Fruit fly (Drosophila melanogaster) whole organism, embryonic: Measurements from ENCODE around the gene Rtca.

Experiments used
- Blimp-1 ChIP-seq: fragments of 200-800 bp; sonication (Bioruptor generic); optimal IDR thresholded peaks from 3 replicates; lab custom pipeline; 2018; ENCODE audit warnings: missing biosample characterization, missing genetic modification characterization, mild to moderate bottlenecking, moderate library complexity, missing genetic modification reagents
- Bteb2 ChIP-seq: fragments of 200-800 bp; sonication (Bioruptor generic); optimal IDR thresholded peaks from 2 replicates; lab custom pipeline; 2016; ENCODE audit warnings: missing biosample characterization, missing genetic modification characterization
- CG10267 ChIP-seq: fragments of 200-800 bp; sonication (Bioruptor generic); optimal IDR thresholded peaks from 2 replicates; lab custom pipeline; 2018; ENCODE audit warnings: missing biosample characterization, mild to moderate bottlenecking, missing genetic modification characterization, moderate library complexity
- CG10543 ChIP-seq: fragments of 200-800 bp; sonication (Bioruptor generic); optimal IDR thresholded peaks from 3 replicates; lab custom pipeline; 2017; ENCODE audit warnings: missing biosample characterization, mild to moderate bottlenecking, missing genetic modification characterization, moderate library complexity
- CG12104 ChIP-seq: fragments of 200-800 bp; sonication (Bioruptor generic); optimal IDR thresholded peaks from 3 replicates; lab custom pipeline; 2016; ENCODE audit warnings: missing biosample characterization, missing genetic modification characterization
- CG13287 ChIP-seq: fragments of 200-800 bp; sonication (Bioruptor generic); IDR thresholded peaks from 2 replicates; pipeline ENCODE4 v1.3.6; 2022; ENCODE audit warnings: missing biosample characterization, missing genetic modification characterization; ENCODE audit not compliant: partially characterized antibody
- CG13624 ChIP-seq: fragments of 200-800 bp; sonication (Bioruptor generic); optimal IDR thresholded peaks from 2 replicates; lab custom pipeline; 2016; ENCODE audit warnings: missing biosample characterization, missing genetic modification characterization
- CG14441 ChIP-seq: fragments of 200-800 bp; sonication (Bioruptor generic); IDR thresholded peaks from 2 replicates; pipeline ENCODE4 v1.3.6; 2022; ENCODE audit warnings: missing biosample characterization, missing genetic modification characterization
- CG1603 ChIP-seq: fragments of 200-800 bp; sonication (Bioruptor generic); optimal IDR thresholded peaks from 2 replicates; lab custom pipeline; 2019; ENCODE audit warnings: missing biosample characterization, mild to moderate bottlenecking, missing genetic modification characterization, moderate library complexity
- CG17361 ChIP-seq: fragments of 200-800 bp; sonication (Bioruptor generic); IDR thresholded peaks from 3 replicates; pipeline ENCODE4 v1.3.6; 2022; ENCODE audit warnings: missing biosample characterization, missing genetic modification characterization
- CG17385 ChIP-seq: fragments of 200-800 bp; sonication (Bioruptor generic); optimal IDR thresholded peaks from 3 replicates; lab custom pipeline; 2018; ENCODE audit warnings: missing biosample characterization, mild to moderate bottlenecking, missing genetic modification characterization
- CG17829 ChIP-seq: fragments of 200-800 bp; optimal IDR thresholded peaks from 2 replicates; lab custom pipeline; 2019; ENCODE audit warnings: missing biosample characterization, mild to moderate bottlenecking, missing genetic modification characterization, moderate library complexity
- CG18262 ChIP-seq: fragments of 200-800 bp; optimal IDR thresholded peaks from 3 replicates; lab custom pipeline; 2019; ENCODE audit warnings: missing biosample characterization, mild to moderate bottlenecking, missing genetic modification characterization, moderate library complexity
- CG18599 ChIP-seq: fragments of 200-800 bp; sonication (Bioruptor generic); optimal IDR thresholded peaks from 3 replicates; lab custom pipeline; 2017; ENCODE audit warnings: missing biosample characterization, missing genetic modification characterization, mild to moderate bottlenecking, moderate library complexity, missing genetic modification reagents
- CG2712 ChIP-seq: fragments of 200-800 bp; optimal IDR thresholded peaks from 3 replicates; lab custom pipeline; 2019; ENCODE audit warnings: missing biosample characterization, mild to moderate bottlenecking, missing genetic modification characterization, moderate library complexity
- CG42726 ChIP-seq: fragments of 200-800 bp; sonication (Bioruptor generic); IDR thresholded peaks from 2 replicates; pipeline ENCODE4 v1.3.6; 2022; ENCODE audit warnings: missing biosample characterization, missing genetic modification characterization; ENCODE audit not compliant: partially characterized antibody
- CG8281 ChIP-seq: fragments of 200-800 bp; sonication (Bioruptor generic); optimal IDR thresholded peaks from 2 replicates; lab custom pipeline; 2018; ENCODE audit warnings: missing biosample characterization, mild to moderate bottlenecking, missing genetic modification characterization, moderate library complexity
- CG8924 ChIP-seq: fragments of 200-800 bp; optimal IDR thresholded peaks from 3 replicates; lab custom pipeline; 2019; ENCODE audit warnings: missing biosample characterization, mild to moderate bottlenecking, missing genetic modification characterization, moderate library complexity
- CG9817 ChIP-seq: fragments of 200-800 bp; sonication (Bioruptor generic); optimal IDR thresholded peaks from 2 replicates; lab custom pipeline; 2018; ENCODE audit warnings: missing biosample characterization, mild to moderate bottlenecking, missing genetic modification characterization, moderate library complexity
- Chrac-16 ChIP-seq: fragments of 200-800 bp; sonication (Bioruptor generic); optimal IDR thresholded peaks from 3 replicates; lab custom pipeline; 2016; ENCODE audit warnings: missing biosample characterization, missing genetic modification characterization
- Deaf1 ChIP-seq: fragments of 200-800 bp; optimal IDR thresholded peaks from 3 replicates; lab custom pipeline; 2019; ENCODE audit warnings: missing biosample characterization, mild to moderate bottlenecking, missing genetic modification characterization, moderate library complexity
- Drgx ChIP-seq: fragments of 200-800 bp; sonication (Bioruptor generic); IDR thresholded peaks from 2 replicates; pipeline ENCODE4 v1.3.6; 2022; ENCODE audit warnings: missing biosample characterization, missing genetic modification characterization
- Eip74EF ChIP-seq, 2 experiments: fragments of 200-800 bp in 1 of 2; fragments of >200 bp in 1 of 2; sonication (Bioruptor generic) in 1 of 2; optimal IDR thresholded peaks; 2 replicates each; lab custom pipeline; 2017 to 2019; ENCODE audit warnings: missing biosample characterization in 2 of 2, missing genetic modification characterization in 2 of 2, mild to moderate bottlenecking in 1 of 2, moderate library complexity in 1 of 2
- H15 ChIP-seq: fragments of 200-800 bp; sonication (Bioruptor generic); IDR thresholded peaks from 3 replicates; pipeline ENCODE4 v1.3.6; 2022; ENCODE audit warnings: missing biosample characterization, missing genetic modification characterization
- Hey ChIP-seq: fragments of 200-800 bp; sonication (Bioruptor generic); optimal IDR thresholded peaks from 3 replicates; lab custom pipeline; 2018; ENCODE audit warnings: missing biosample characterization, mild to moderate bottlenecking, missing genetic modification characterization
- Kr ChIP-seq: fragments of 200-800 bp; sonication (Bioruptor generic); optimal IDR thresholded peaks from 2 replicates; lab custom pipeline; 2017; ENCODE audit warnings: missing biosample characterization, mild to moderate bottlenecking, missing genetic modification characterization
- PHDP ChIP-seq: fragments of 200-800 bp; sonication (Bioruptor generic); optimal IDR thresholded peaks from 3 replicates; lab custom pipeline; 2018; ENCODE audit warnings: missing biosample characterization, mild to moderate bottlenecking, missing genetic modification characterization, moderate library complexity
- aop ChIP-seq: fragments of 200-800 bp; sonication (Bioruptor generic); IDR thresholded peaks from 2 replicates; pipeline ENCODE4 v1.3.6; 2022; ENCODE audit warnings: missing biosample characterization, missing genetic modification characterization
- bbx ChIP-seq: fragments of 200-800 bp; sonication (Bioruptor generic); IDR thresholded peaks from 2 replicates; pipeline ENCODE4 v1.3.6; 2022; ENCODE audit warnings: missing biosample characterization, missing genetic modification characterization; ENCODE audit not compliant: partially characterized antibody
- crol ChIP-seq: fragments of 200-800 bp; sonication (Bioruptor generic); IDR thresholded peaks from 2 replicates; pipeline ENCODE4 v1.3.6; 2022; ENCODE audit warnings: missing biosample characterization, missing genetic modification characterization
- crp ChIP-seq, 2 experiments: fragments of 200-800 bp; sonication (Bioruptor generic); optimal IDR thresholded peaks; 2 replicates in 1 of 2; 3 replicates in 1 of 2; lab custom pipeline; 2017; ENCODE audit warnings: missing biosample characterization in 2 of 2, missing genetic modification characterization in 2 of 2, mild to moderate bottlenecking in 1 of 2, moderate library complexity in 1 of 2
- dpn ChIP-seq, 2 experiments: fragments of 200-800 bp; sonication (Bioruptor generic); optimal IDR thresholded peaks; 3 replicates each; lab custom pipeline; 2016; ENCODE audit warnings: missing biosample characterization in 2 of 2, missing genetic modification characterization in 2 of 2
- grn ChIP-seq: fragments of 200-800 bp; sonication (Bioruptor generic); optimal IDR thresholded peaks from 3 replicates; lab custom pipeline; 2017; ENCODE audit warnings: missing biosample characterization, missing genetic modification characterization
- hb ChIP-seq: fragments of 200-800 bp; sonication (Bioruptor generic); IDR thresholded peaks from 3 replicates; pipeline ENCODE4 v1.3.6; 2022; ENCODE audit warnings: missing biosample characterization, missing genetic modification characterization; ENCODE audit not compliant: partially characterized antibody
- hkb ChIP-seq, 2 experiments: fragments of 200-800 bp in 1 of 2; fragments of >200 bp in 1 of 2; sonication (Bioruptor generic) in 1 of 2; IDR thresholded peaks in 1 of 2; optimal IDR thresholded peaks in 1 of 2; 2 replicates each; pipeline versions ENCODE4 v1.3.6 to Lab custom; 2017 to 2022; ENCODE audit warnings: missing biosample characterization in 1 of 2, missing genetic modification characterization in 1 of 2
- inv ChIP-seq: fragments of 200-800 bp; sonication (Bioruptor generic); IDR thresholded peaks from 2 replicates; pipeline ENCODE4 v1.3.6; 2022; ENCODE audit warnings: missing biosample characterization, missing genetic modification characterization; ENCODE audit not compliant: partially characterized antibody
- jing ChIP-seq: fragments of 200-800 bp; sonication (Bioruptor generic); optimal IDR thresholded peaks from 2 replicates; lab custom pipeline; 2018; ENCODE audit warnings: missing biosample characterization, mild to moderate bottlenecking, missing genetic modification characterization
- kay ChIP-seq: fragments of 200-800 bp; sonication (Bioruptor generic); optimal IDR thresholded peaks from 2 replicates; lab custom pipeline; 2016; ENCODE audit warnings: missing biosample characterization, missing genetic modification characterization
- lilli ChIP-seq: fragments of 200-800 bp; sonication (Bioruptor generic); optimal IDR thresholded peaks from 3 replicates; lab custom pipeline; 2016; ENCODE audit warnings: missing biosample characterization, missing genetic modification characterization
- org-1 ChIP-seq: fragments of 200-800 bp; sonication (Bioruptor generic); optimal IDR thresholded peaks from 2 replicates; lab custom pipeline; 2017; ENCODE audit warnings: missing biosample characterization, missing genetic modification characterization
- pnt ChIP-seq: fragments of 200-800 bp; sonication (Bioruptor generic); optimal IDR thresholded peaks from 3 replicates; lab custom pipeline; 2016; ENCODE audit warnings: missing biosample characterization, missing genetic modification characterization
- ranshi ChIP-seq: fragments of 200-800 bp; sonication (Bioruptor generic); IDR thresholded peaks from 2 replicates; pipeline ENCODE4 v1.3.6; 2022; ENCODE audit warnings: missing biosample characterization, missing genetic modification characterization
- sna ChIP-seq: fragments of 200-800 bp; sonication (Bioruptor generic); IDR thresholded peaks from 2 replicates; pipeline ENCODE4 v1.3.6; 2022; ENCODE audit warnings: missing biosample characterization, missing genetic modification characterization; ENCODE audit not compliant: partially characterized antibody
- sug ChIP-seq: fragments of 200-800 bp; optimal IDR thresholded peaks from 2 replicates; lab custom pipeline; 2019; ENCODE audit warnings: missing biosample characterization, mild to moderate bottlenecking, missing genetic modification characterization, moderate library complexity
- vvl ChIP-seq: fragments of 200-800 bp; sonication (Bioruptor generic); IDR thresholded peaks from 2 replicates; pipeline ENCODE4 v1.3.6; 2022; ENCODE audit warnings: missing biosample characterization, missing genetic modification characterization
- z ChIP-seq: fragments of 200-800 bp; sonication (Bioruptor generic); IDR thresholded peaks from 3 replicates; pipeline ENCODE4 v1.3.6; 2022; ENCODE audit warnings: missing biosample characterization, missing genetic modification characterization

The Rtca gene

DNA sequence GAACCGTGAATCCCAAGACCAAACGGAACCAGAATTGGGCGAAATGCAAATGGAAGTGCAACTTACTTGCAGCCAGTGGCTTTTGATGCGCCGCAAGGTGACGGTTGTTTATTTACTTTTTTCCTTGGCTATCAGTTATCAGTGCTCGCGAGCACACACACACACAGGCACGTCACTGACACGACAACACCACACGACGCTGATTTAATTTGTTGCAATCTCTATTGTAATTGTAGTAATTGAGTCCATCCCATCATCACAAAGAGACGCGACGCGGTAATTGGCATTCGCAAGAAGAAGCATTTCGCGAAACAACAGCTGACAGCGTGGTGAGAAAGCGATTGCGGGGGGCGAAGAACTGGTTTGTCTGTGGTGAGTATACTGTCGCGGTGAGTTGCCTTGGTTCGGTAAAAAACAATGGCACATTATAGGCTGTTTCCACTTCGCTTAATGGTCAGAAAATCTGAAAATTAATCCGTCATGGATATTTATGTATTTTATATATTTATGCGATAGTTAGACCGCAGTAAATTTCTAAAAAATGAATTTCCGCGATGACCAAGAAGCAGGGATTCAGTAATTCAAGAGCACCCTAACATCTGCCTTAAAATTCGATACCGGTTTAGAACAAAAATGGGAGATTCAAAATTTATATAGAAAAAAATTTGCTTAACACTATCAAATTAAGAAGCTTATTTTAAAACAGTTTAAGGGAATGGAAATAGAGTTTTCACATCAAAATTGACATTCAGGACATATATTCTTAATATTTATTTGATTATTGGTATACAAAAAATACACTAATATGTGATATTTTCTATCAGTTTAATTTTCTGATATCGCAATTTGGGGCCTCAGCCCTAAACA is 30.0 kb upstream of the Rtca start, which contains the start of the genes Actn and usp (continued):
- no peak for TF ChIP-seq pnt
- peak; percentile 18 for TF ChIP-seq Blimp-1
- TF ChIP-seq Drgx (GFP tag; lab: Robert Waterston, UW), result peak; percentile 49
- TF ChIP-seq PHDP (tag; lab: Kevin White, UChicago), result peak; percentile 28
- TF ChIP-seq crp (GFP tag; optimal IDR thresholded peaks at IDR 0.05; lab: Kevin White, UChicago), result peak in 1 of 2 experiments; percentile 82
- TF ChIP-seq CG13624 (GFP tag; lab: Kevin White, UChicago), result no peak
- peak; percentile 45 for TF ChIP-seq CG13287 (GFP tag; lab: Robert Waterston, UW)
- TF ChIP-seq z (GFP tag; lab: Robert Waterston, UW), result no peak
- peak; percentile 29 for TF ChIP-seq CG8924
- TF ChIP-seq CG17361, result peak; percentile 48; the same call in 2 of the 3 replicates
- TF ChIP-seq lilli (GFP tag; lab: Kevin White, UChicago), result peak; percentile 43
- peak; percentile 2 for TF ChIP-seq Chrac-16 (GFP tag; lab: Kevin White, UChicago)
- TF ChIP-seq hkb (optimal IDR thresholded peaks at IDR 0.05; lab: Kevin White, UChicago), result no peak
- TF ChIP-seq hkb (GFP tag; IDR thresholded peaks at IDR 0.05; lab: Robert Waterston, UW), result peak; percentile 31; the same call in 1 of the 2 replicates
- peak in 1 of 2 experiments; percentile 83 for TF ChIP-seq Eip74EF (GFP tag; optimal IDR thresholded peaks at IDR 0.05; lab: Kevin White, UChicago)
- no peak for TF ChIP-seq org-1 (GFP tag; lab: Kevin White, UChicago)
- TF ChIP-seq inv, result no peak
- TF ChIP-seq CG18599 (GFP tag; lab: Kevin White, UChicago), result peak; percentile 3
- TF ChIP-seq H15 (GFP tag; lab: Robert Waterston, UW), result no peak
- 0 out of 2 replicates have a peak, but pooled peaks have one; percentile 5 for TF ChIP-seq CG14441 (GFP tag; lab: Robert Waterston, UW)
- TF ChIP-seq aop (GFP tag; lab: Robert Waterston, UW), result no peak
- no peak for TF ChIP-seq jing
- TF ChIP-seq CG10267 (tag; lab: Kevin White, UChicago), result peak; percentile 36
- no peak for TF ChIP-seq CG9817 (tag; lab: Kevin White, UChicago)
- no peak for TF ChIP-seq CG12104 (GFP tag; lab: Kevin White, UChicago)
- TF ChIP-seq CG17829 (tag; lab: Kevin White, UChicago), result peak; percentile 57
- TF ChIP-seq vvl (GFP tag; lab: Robert Waterston, UW), result peak; percentile 75
- TF ChIP-seq CG1603, result peak; percentile 49
- TF ChIP-seq Hey (tag; lab: Kevin White, UChicago), result no peak
- TF ChIP-seq CG8281 (tag; lab: Kevin White, UChicago), result no peak
- TF ChIP-seq Bteb2 (GFP tag; lab: Kevin White, UChicago), result no peak
- TF ChIP-seq CG18262 (tag; lab: Kevin White, UChicago), result peak; percentile 33
- TF ChIP-seq Kr (GFP tag; lab: Kevin White, UChicago), result no peak
- TF ChIP-seq sug, result peak; percentile 95
- TF ChIP-seq dpn (GFP tag; optimal IDR thresholded peaks at IDR 0.05; lab: Kevin White, UChicago), result peak in 1 of 2 experiments; percentile 8

dm6 chrX:2043660-2044397 is 28.4 kb upstream of the Rtca start, which contains the start of gene CG4325:
CG4325 (minus strand) TSS chrX:2043818.
- TF ChIP-seq crol (peak; percentile 70), Deaf1 (tag; lab: Kevin White, UChicago) (peak; percentile 19), CG42726 (GFP tag; lab: Robert Waterston, UW) (no peak), kay (GFP tag; lab: Kevin White, UChicago) (no peak), bbx (GFP tag; lab: Robert Waterston, UW) (no peak), hb (GFP tag; lab: Robert Waterston, UW) (no peak), CG13624 (GFP tag; lab: Kevin White, UChicago) (no peak), CG10543 (GFP tag; lab: Kevin White, UChicago) (no peak), sna (no peak), CG2712 (tag; lab: Kevin White, UChicago) (no peak), CG17385 (GFP tag; lab: Kevin White, UChicago) (no peak), grn (GFP tag; lab: Kevin White, UChicago) (peak; percentile 2), ranshi (no peak)
